Worm (Caenorhabditis elegans) whole organism, late embryonic: Measurements from ENCODE around the gene C03B1.13.

ENCODE experiments used
- ama-1 ChIP-seq: fragments of 150-350 bp; optimal IDR thresholded peaks from 2 replicates; lab custom pipeline; 2014
- ceh-19 ChIP-seq: fragments of 200-800 bp; sonication (Bioruptor generic); optimal IDR thresholded peaks from 2 replicates; lab custom pipeline; 2018; ENCODE audit warnings: mild to moderate bottlenecking, missing genetic modification characterization, missing compliant biosample characterization
- elt-2 ChIP-seq: sonication (generic microtip); optimal IDR thresholded peaks from 2 replicates; lab custom pipeline; 2016; ENCODE audit warnings: missing genetic modification reagents, missing genetic modification characterization, missing compliant biosample characterization
- hlh-30 ChIP-seq: sonication (generic microtip); optimal IDR thresholded peaks from 2 replicates; lab custom pipeline; 2017; ENCODE audit warnings: antibody characterized with exemption, missing genetic modification characterization, missing compliant biosample characterization; ENCODE audit not compliant: insufficient read depth
- nhr-232 ChIP-seq: sonication (generic microtip); optimal IDR thresholded peaks from 2 replicates; lab custom pipeline; 2016; ENCODE audit warnings: missing genetic modification characterization, missing compliant biosample characterization
- tbx-2 ChIP-seq: sonication (generic microtip); optimal IDR thresholded peaks from 2 replicates; lab custom pipeline; 2016; ENCODE audit warnings: missing genetic modification characterization, missing compliant biosample characterization
- zip-5 ChIP-seq: sonication (generic microtip); optimal IDR thresholded peaks from 2 replicates; lab custom pipeline; 2016; ENCODE audit warnings: missing genetic modification characterization, missing compliant biosample characterization

- TF ChIP-seq ama-1 (lab: Kevin White, UChicago) (no peak), hlh-30 (no peak), elt-2 (tag; lab: Kevin White, UChicago) (no peak), ceh-19 (GFP tag; lab: Kevin White, UChicago) (no peak), zip-5 (tag; lab: Kevin White, UChicago) (no peak), nhr-232 (no peak), tbx-2 (tag; lab: Kevin White, UChicago) (no peak)
Observed at ce11 chrX:6321380-6321779, 16.5 kb downstream of the C03B1.13 start.
